Fruit fly (Drosophila melanogaster): Measurements from ENCODE around the gene nht.

nht gene

dm6 chr2L:15333602-15334080 lies 14.9 kb upstream of the nht start, which contains the start of gene esg (continued):
- no peak for TF ChIP-seq Hr3 (GFP tag; optimal IDR thresholded peaks at IDR 0.05)
- TF ChIP-seq knrl (GFP tag; IDR thresholded peaks at IDR 0.05; ENCODE audit: partially characterized antibody): no peak
- TF ChIP-seq mirr (GFP tag; optimal IDR thresholded peaks at IDR 0.05): peak; percentile 17
- peak; percentile 32 for TF ChIP-seq NC2α (GFP tag; optimal IDR thresholded peaks at IDR 0.05)
- TF ChIP-seq CG13287 (GFP tag; IDR thresholded peaks at IDR 0.05; ENCODE audit: partially characterized antibody): peak; percentile 53; the same call in 1 of the 2 replicates
- peak; percentile 81 to 93 for TF ChIP-seq Trl (optimal IDR thresholded peaks at IDR 0.05)
- TF ChIP-seq Trl (GFP tag; optimal IDR thresholded peaks at IDR 0.05): peak; percentile 34
- peak; percentile 36; the same call in 1 of the 3 replicates for TF ChIP-seq ci (GFP tag; IDR thresholded peaks at IDR 0.05)
- TF ChIP-seq jing (GFP tag; optimal IDR thresholded peaks at IDR 0.05): peak; percentile 76
- TF ChIP-seq Jarid2 (GFP tag; optimal IDR thresholded peaks at IDR 0.05): peak; percentile 98
- no peak for TF ChIP-seq Myb (GFP tag; optimal IDR thresholded peaks at IDR 0.05)
- TF ChIP-seq sens (GFP tag): peak; percentile 61
- TF ChIP-seq p53 (GFP tag; optimal IDR thresholded peaks at IDR 0.05): peak; percentile 48
- peak; percentile 63; the same call in 2 of the 3 replicates for TF ChIP-seq CG34224 (GFP tag; IDR thresholded peaks at IDR 0.05; ENCODE audit: partially characterized antibody)
- TF ChIP-seq fu2 (GFP tag; optimal IDR thresholded peaks at IDR 0.05): no peak
- TF ChIP-seq CG12236 (GFP tag; optimal IDR thresholded peaks at IDR 0.05): no peak
- TF ChIP-seq onecut (GFP tag; IDR thresholded peaks at IDR 0.05): 0 out of 2 replicates have a peak, but pooled peaks have one; percentile 11
- peak; percentile 48 for TF ChIP-seq hbn (GFP tag; IDR thresholded peaks at IDR 0.05; ENCODE audit: partially characterized antibody)
- TF ChIP-seq Dp (GFP tag; optimal IDR thresholded peaks at IDR 0.05): no peak
- TF ChIP-seq CG2712 (tag; optimal IDR thresholded peaks at IDR 0.05): peak; percentile 24
- no peak for TF ChIP-seq toy (GFP tag; IDR thresholded peaks at IDR 0.05)
- TF ChIP-seq CG1233 (GFP tag; optimal IDR thresholded peaks at IDR 0.05): no peak
- no peak for TF ChIP-seq CG11723 (GFP tag; optimal IDR thresholded peaks at IDR 0.05)
- TF ChIP-seq CG9215 (GFP tag; IDR thresholded peaks at IDR 0.05): no peak
- TF ChIP-seq zfh1 (GFP tag; IDR thresholded peaks at IDR 0.05): no peak
- TF ChIP-seq eyg (GFP tag; optimal IDR thresholded peaks at IDR 0.05): no peak
- TF ChIP-seq CG8388 (GFP tag; optimal IDR thresholded peaks at IDR 0.05): no peak
- TF ChIP-seq nerfin-1 (tag; optimal IDR thresholded peaks at IDR 0.05): peak; percentile 42
- TF ChIP-seq H2.0 (GFP tag; IDR thresholded peaks at IDR 0.05): no peak
- no peak for TF ChIP-seq ro (GFP tag; IDR thresholded peaks at IDR 0.05)
- TF ChIP-seq chn (GFP tag; optimal IDR thresholded peaks at IDR 0.05): no peak
- TF ChIP-seq Nf-YB (GFP tag; optimal IDR thresholded peaks at IDR 0.05): peak; percentile 99
- TF ChIP-seq sob (GFP tag; IDR thresholded peaks at IDR 0.05): 0 out of 2 replicates have a peak, but pooled peaks have one; percentile 10
- peak; percentile 37 for TF ChIP-seq CG17829 (tag; optimal IDR thresholded peaks at IDR 0.05)
- TF ChIP-seq Ptx1 (GFP tag; IDR thresholded peaks at IDR 0.05): no peak
- peak; percentile 59 for TF ChIP-seq pfk (GFP tag; optimal IDR thresholded peaks at IDR 0.05)
- no peak for TF ChIP-seq Elba2 (GFP tag; optimal IDR thresholded peaks at IDR 0.05)
- TF ChIP-seq CG32532 (GFP tag; IDR thresholded peaks at IDR 0.05): peak; percentile 16; the same call in 1 of the 2 replicates
- peak; percentile 98 for TF ChIP-seq CG15479 (GFP tag; optimal IDR thresholded peaks at IDR 0.05)
- TF ChIP-seq ind (GFP tag; optimal IDR thresholded peaks at IDR 0.05): no peak
- no peak for TF ChIP-seq fd3F (GFP tag; optimal IDR thresholded peaks at IDR 0.05)
- peak; percentile 42; the same call in 1 of the 2 replicates for TF ChIP-seq Scr (GFP tag; IDR thresholded peaks at IDR 0.05; ENCODE audit: partially characterized antibody)
- TF ChIP-seq CG2202 (tag; optimal IDR thresholded peaks at IDR 0.05): no peak
- TF ChIP-seq CrebB (tag; optimal IDR thresholded peaks at IDR 0.05): no peak
- TF ChIP-seq CG8478 (optimal IDR thresholded peaks at IDR 0.05): no peak
- no peak for TF ChIP-seq TFAM (GFP tag; optimal IDR thresholded peaks at IDR 0.05)
- TF ChIP-seq schlank (tag; optimal IDR thresholded peaks at IDR 0.05): no peak
- peak; percentile 48; the same call in 2 of the 3 replicates for TF ChIP-seq CG6791 (GFP tag; IDR thresholded peaks at IDR 0.05; ENCODE audit: partially characterized antibody)
- no peak for TF ChIP-seq CG11504 (tag; optimal IDR thresholded peaks at IDR 0.05)
- no peak for TF ChIP-seq CG12155 (GFP tag; optimal IDR thresholded peaks at IDR 0.05)
- peak; percentile 6 for TF ChIP-seq NC2β (GFP tag; optimal IDR thresholded peaks at IDR 0.05)

Data from whole organism, embryonic.